4 fruit fly cellular contexts compared by ENCODE assay signal in genomic region chr2L:20787271-20787791, dm6.
TF ChIP-seq lines count a peak whose summit lies in the region.

Gene Pomp, plus strand, starts transcription at chr2L:20787656.

TF ChIP-seq in whole organism, embryonic, 481 proteins besides CTCF, POLR2A, EP300 and RAD21 (continued from another document and continues in another):
- peak; percentile 53 for TF ChIP-seq ems (GFP tag; optimal IDR thresholded peaks at IDR 0.05; lab: Kevin White, UChicago)
- TF ChIP-seq disco-r (GFP tag; optimal IDR thresholded peaks at IDR 0.05; lab: Kevin White, UChicago): no peak
- peak; percentile 60 for TF ChIP-seq kah (GFP tag; optimal IDR thresholded peaks at IDR 0.05; lab: Kevin White, UChicago)
- peak; percentile 72 for TF ChIP-seq CG30431 (GFP tag; optimal IDR thresholded peaks at IDR 0.05; lab: Kevin White, UChicago)
- peak; percentile 83 for TF ChIP-seq gce (GFP tag; IDR thresholded peaks at IDR 0.05; lab: Robert Waterston, UW)
- TF ChIP-seq gro (GFP tag; optimal IDR thresholded peaks at IDR 0.05; lab: Kevin White, UChicago): peak; percentile 68
- TF ChIP-seq gfzf (GFP tag; optimal IDR thresholded peaks at IDR 0.05; lab: Kevin White, UChicago): peak; percentile 47
- TF ChIP-seq psq (GFP tag; optimal IDR thresholded peaks at IDR 0.05; lab: Kevin White, UChicago): peak; percentile 29
- TF ChIP-seq tin (GFP tag; optimal IDR thresholded peaks at IDR 0.05; lab: Kevin White, UChicago): peak; percentile 83
- TF ChIP-seq Fer2 (tag; optimal IDR thresholded peaks at IDR 0.05; lab: Kevin White, UChicago): peak; percentile 18
- TF ChIP-seq zen2 (GFP tag; IDR thresholded peaks at IDR 0.05; lab: Robert Waterston, UW; ENCODE audit: partially characterized antibody): peak; percentile 26; the same call in 1 of the 3 replicates
- TF ChIP-seq CG33557 (GFP tag; optimal IDR thresholded peaks at IDR 0.05; lab: Kevin White, UChicago): no peak
- TF ChIP-seq ab (GFP tag; optimal IDR thresholded peaks at IDR 0.05; lab: Kevin White, UChicago): peak; percentile 41
- TF ChIP-seq CG1529 (GFP tag; optimal IDR thresholded peaks at IDR 0.05; lab: Kevin White, UChicago): peak; percentile 66
- no peak for TF ChIP-seq Lpt (GFP tag; optimal IDR thresholded peaks at IDR 0.05; lab: Kevin White, UChicago)
- peak; percentile 52 for TF ChIP-seq CG8944 (GFP tag; optimal IDR thresholded peaks at IDR 0.05; lab: Kevin White, UChicago)
- peak; percentile 26 for TF ChIP-seq YL-1 (GFP tag; optimal IDR thresholded peaks at IDR 0.05; lab: Kevin White, UChicago)
- TF ChIP-seq CG10147 (GFP tag; optimal IDR thresholded peaks at IDR 0.05; lab: Kevin White, UChicago): peak; percentile 77
- peak; percentile 81 for TF ChIP-seq CHES-1-like (GFP tag; optimal IDR thresholded peaks at IDR 0.05; lab: Kevin White, UChicago)
- TF ChIP-seq CG30403 (GFP tag; optimal IDR thresholded peaks at IDR 0.05; lab: Kevin White, UChicago): peak; percentile 86
- peak; percentile 56 for TF ChIP-seq CG10565 (GFP tag; optimal IDR thresholded peaks at IDR 0.05; lab: Kevin White, UChicago)
- peak; percentile 82 for TF ChIP-seq Drgx (GFP tag; IDR thresholded peaks at IDR 0.05; lab: Robert Waterston, UW)
- TF ChIP-seq gcm2 (GFP tag; optimal IDR thresholded peaks at IDR 0.05; lab: Kevin White, UChicago): peak; percentile 63
- peak; percentile 72 to 88 for TF ChIP-seq dpn (GFP tag; optimal IDR thresholded peaks at IDR 0.05; lab: Kevin White, UChicago)
- peak; percentile 62 for TF ChIP-seq Dip3 (GFP tag; optimal IDR thresholded peaks at IDR 0.05; lab: Kevin White, UChicago)
- peak; percentile 67 for TF ChIP-seq CG1647 (GFP tag; optimal IDR thresholded peaks at IDR 0.05; lab: Kevin White, UChicago)
- TF ChIP-seq amos (GFP tag; IDR thresholded peaks at IDR 0.05; lab: Robert Waterston, UW; ENCODE audit: partially characterized antibody): peak; percentile 62; the same call in 1 of the 2 replicates
- TF ChIP-seq CG18764 (GFP tag; optimal IDR thresholded peaks at IDR 0.05; lab: Kevin White, UChicago): peak; percentile 84
- peak; percentile 71 for TF ChIP-seq NfI (GFP tag; optimal IDR thresholded peaks at IDR 0.05; lab: Kevin White, UChicago)
- TF ChIP-seq CG10267 (tag; optimal IDR thresholded peaks at IDR 0.05; lab: Kevin White, UChicago): peak; percentile 86
- peak; percentile 89 for TF ChIP-seq nmo (GFP tag; optimal IDR thresholded peaks at IDR 0.05; lab: Kevin White, UChicago)
- peak; percentile 84 for TF ChIP-seq cwo (GFP tag; optimal IDR thresholded peaks at IDR 0.05; lab: Kevin White, UChicago)

TF ChIP-seq in whole organism, prepupa, 60 proteins besides CTCF, POLR2A, EP300 and RAD21 (continued from another document and continues in another):
- TF ChIP-seq CG8632 (GFP tag; optimal IDR thresholded peaks at IDR 0.05; lab: Kevin White, UChicago) (peak; percentile 64), CG6163 (GFP tag; IDR thresholded peaks at IDR 0.05; lab: Robert Waterston, UW) (peak; percentile 70), svp (GFP tag; lab: Kevin White, UChicago) (peak; percentile 84), CG9139 (GFP tag; optimal IDR thresholded peaks at IDR 0.05; lab: Kevin White, UChicago) (no peak), Hr39 (GFP tag; optimal IDR thresholded peaks at IDR 0.05; lab: Kevin White, UChicago) (peak; percentile 64), Smox (GFP tag; optimal IDR thresholded peaks at IDR 0.05; lab: Kevin White, UChicago) (peak; percentile 75), Hr38 (GFP tag; optimal IDR thresholded peaks at IDR 0.05; lab: Kevin White, UChicago) (no peak), cyc (GFP tag; optimal IDR thresholded peaks at IDR 0.05; lab: Kevin White, UChicago) (peak; percentile 71), Ets96B (tag; optimal IDR thresholded peaks at IDR 0.05; lab: Kevin White, UChicago) (peak; percentile 56), vri (GFP tag; optimal IDR thresholded peaks at IDR 0.05; lab: Kevin White, UChicago) (peak; percentile 61), CG4318 (GFP tag; optimal IDR thresholded peaks at IDR 0.05; lab: Kevin White, UChicago) (peak; percentile 49), topi (GFP tag; optimal IDR thresholded peaks at IDR 0.05; lab: Kevin White, UChicago) (peak; percentile 74), salr (GFP tag; optimal IDR thresholded peaks at IDR 0.05; lab: Kevin White, UChicago) (peak; percentile 6 to 22), CG16779 (tag; optimal IDR thresholded peaks at IDR 0.05; lab: Kevin White, UChicago) (no peak), CG11294 (GFP tag; IDR thresholded peaks at IDR 0.05; lab: Robert Waterston, UW) (peak; percentile 51; the same call in 1 of the 2 replicates), Gug (GFP tag; IDR thresholded peaks at IDR 0.05; lab: Robert Waterston, UW) (peak; percentile 28; the same call in 1 of the 2 replicates), fkh (GFP tag; optimal IDR thresholded peaks at IDR 0.05; lab: Kevin White, UChicago) (no peak), dsx (GFP tag; optimal IDR thresholded peaks at IDR 0.05; lab: Kevin White, UChicago; ENCODE audit: poor library complexity, severe bottlenecking) (no peak), CG7368 (GFP tag; optimal IDR thresholded peaks at IDR 0.05; lab: Kevin White, UChicago) (peak; percentile 74), fd59A (GFP tag; optimal IDR thresholded peaks at IDR 0.05; lab: Kevin White, UChicago) (peak; percentile 3), CG10669 (GFP tag; optimal IDR thresholded peaks at IDR 0.05; lab: Kevin White, UChicago) (peak; percentile 62), CG11902 (GFP tag; optimal IDR thresholded peaks at IDR 0.05; lab: Kevin White, UChicago) (peak; percentile 54), dac (GFP tag; optimal IDR thresholded peaks at IDR 0.05; lab: Kevin White, UChicago) (peak; percentile 56), esn (GFP tag; optimal IDR thresholded peaks at IDR 0.05; lab: Kevin White, UChicago) (peak; percentile 82), CG32006 (GFP tag; optimal IDR thresholded peaks at IDR 0.05; lab: Kevin White, UChicago) (peak; percentile 75), CG6276 (GFP tag; optimal IDR thresholded peaks at IDR 0.05; lab: Kevin White, UChicago) (no peak), Sox102F (GFP tag; optimal IDR thresholded peaks at IDR 0.05; lab: Kevin White, UChicago) (peak; percentile 76), fd85E (GFP tag; optimal IDR thresholded peaks at IDR 0.05; lab: Kevin White, UChicago) (peak; percentile 39), CG6808 (GFP tag; optimal IDR thresholded peaks at IDR 0.05; lab: Kevin White, UChicago) (no peak), CG6792 (GFP tag; optimal IDR thresholded peaks at IDR 0.05; lab: Kevin White, UChicago) (peak; percentile 62), ss (GFP tag; optimal IDR thresholded peaks at IDR 0.05; lab: Kevin White, UChicago) (peak in 1 of 2 experiments; percentile 13), Eip78C (GFP tag; lab: Kevin White, UChicago) (peak; percentile 93), net (GFP tag; optimal IDR thresholded peaks at IDR 0.05; lab: Kevin White, UChicago) (peak; percentile 75), achi (GFP tag; optimal IDR thresholded peaks at IDR 0.05; lab: Kevin White, UChicago) (peak; percentile 69)

TF ChIP-seq in whole organism, pupa, 21 proteins besides CTCF, POLR2A, EP300 and RAD21 (continued from another document):
- peak; percentile 79 for TF ChIP-seq fd96Ca (GFP tag; IDR thresholded peaks at IDR 0.05; lab: Robert Waterston, UW)

TF ChIP-seq in whole organism, wandering third instar larva, 38 proteins besides CTCF, POLR2A, EP300 and RAD21 (continued from another document):
- TF ChIP-seq Jra (GFP tag; optimal IDR thresholded peaks at IDR 0.05; lab: Kevin White, UChicago) (peak; percentile 38), brk (GFP tag; optimal IDR thresholded peaks at IDR 0.05; lab: Kevin White, UChicago) (peak; percentile 80), OdsH (GFP tag; optimal IDR thresholded peaks at IDR 0.05; lab: Kevin White, UChicago) (peak; percentile 74), Abd-B (GFP tag; optimal IDR thresholded peaks at IDR 0.05; lab: Kevin White, UChicago) (no peak), GATAd (GFP tag; optimal IDR thresholded peaks at IDR 0.05; lab: Kevin White, UChicago) (no peak), Myc (optimal IDR thresholded peaks at IDR 0.05; lab: Kevin White, UChicago) (peak; percentile 78), pan (optimal IDR thresholded peaks at IDR 0.05; lab: Kevin White, UChicago) (no peak), Dif (GFP tag; optimal IDR thresholded peaks at IDR 0.05; lab: Kevin White, UChicago; ENCODE audit: partially characterized antibody) (no peak), Hr78 (GFP tag; optimal IDR thresholded peaks at IDR 0.05; lab: Kevin White, UChicago) (no peak), Hr83 (GFP tag; optimal IDR thresholded peaks at IDR 0.05; lab: Kevin White, UChicago; ENCODE audit: poor library complexity, severe bottlenecking) (no peak), Mio (GFP tag; optimal IDR thresholded peaks at IDR 0.05; lab: Kevin White, UChicago) (no peak), dsf (GFP tag; optimal IDR thresholded peaks at IDR 0.05; lab: Kevin White, UChicago; ENCODE audit: borderline replicate concordance) (peak; percentile 48), psq (GFP tag; optimal IDR thresholded peaks at IDR 0.05; lab: Kevin White, UChicago) (peak; percentile 65), jim (GFP tag; optimal IDR thresholded peaks at IDR 0.05; lab: Kevin White, UChicago) (no peak), foxo (GFP tag; optimal IDR thresholded peaks at IDR 0.05; lab: Kevin White, UChicago) (peak in 1 of 2 experiments; percentile 82), N (GFP tag; optimal IDR thresholded peaks at IDR 0.05; lab: Kevin White, UChicago) (no peak), lola (GFP tag; optimal IDR thresholded peaks at IDR 0.05; lab: Kevin White, UChicago) (no peak)
